Comparison of ENCODE assay signal across 1 fruit fly cellular context in the genomic region with DNA sequence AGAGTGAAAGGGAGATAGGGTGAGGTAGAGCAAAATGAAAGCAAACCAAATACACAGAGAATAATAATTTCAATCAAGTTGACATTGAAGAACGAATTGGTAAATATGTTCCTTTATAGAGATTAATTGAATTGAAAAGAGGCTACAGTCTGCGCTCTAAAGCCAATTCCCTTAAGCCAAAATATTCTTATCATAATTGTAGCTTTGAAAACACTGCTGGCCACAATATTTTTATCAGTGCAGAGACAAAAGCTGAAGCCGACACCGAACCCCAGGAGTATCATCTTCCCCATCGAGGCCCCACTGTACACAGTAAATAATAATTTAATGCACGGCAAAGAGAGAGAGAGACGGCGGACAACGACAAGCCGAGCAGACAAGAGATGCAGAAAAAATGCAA.
TF ChIP-seq lines count a peak whose summit lies in the region.

No protein-coding gene starts in this region.

TF ChIP-seq in whole organism, embryonic, 481 proteins besides CTCF, POLR2A, EP300 and RAD21 (continued from another document and continues in another):
- TF ChIP-seq CG2875 (GFP tag; optimal IDR thresholded peaks at IDR 0.05; lab: Kevin White, UChicago): no peak
- TF ChIP-seq nom (GFP tag; optimal IDR thresholded peaks at IDR 0.05; lab: Kevin White, UChicago): peak; percentile 28
- no peak for TF ChIP-seq btn (GFP tag; optimal IDR thresholded peaks at IDR 0.05; lab: Kevin White, UChicago)
- no peak for TF ChIP-seq D (optimal IDR thresholded peaks at IDR 0.05; lab: Kevin White, UChicago)
- peak; percentile 1 for TF ChIP-seq D (GFP tag; optimal IDR thresholded peaks at IDR 0.05; lab: Kevin White, UChicago)
- no peak for TF ChIP-seq CG10462 (GFP tag; optimal IDR thresholded peaks at IDR 0.05; lab: Kevin White, UChicago)
- no peak for TF ChIP-seq Trl (optimal IDR thresholded peaks at IDR 0.05; lab: Kevin White, UChicago)
- no peak for TF ChIP-seq Trl (GFP tag; optimal IDR thresholded peaks at IDR 0.05; lab: Kevin White, UChicago)
- no peak for TF ChIP-seq ATbp (GFP tag; optimal IDR thresholded peaks at IDR 0.05; lab: Kevin White, UChicago)
- TF ChIP-seq MESR4 (GFP tag; optimal IDR thresholded peaks at IDR 0.05; lab: Kevin White, UChicago): no peak
- no peak for TF ChIP-seq cwo (GFP tag; optimal IDR thresholded peaks at IDR 0.05; lab: Kevin White, UChicago)
- TF ChIP-seq so (GFP tag; IDR thresholded peaks at IDR 0.05; lab: Robert Waterston, UW): no peak
- no peak for TF ChIP-seq CG14014 (GFP tag; IDR thresholded peaks at IDR 0.05; lab: Robert Waterston, UW)
- TF ChIP-seq trem (tag; optimal IDR thresholded peaks at IDR 0.05; lab: Kevin White, UChicago): no peak
- no peak for TF ChIP-seq scrt (GFP tag; optimal IDR thresholded peaks at IDR 0.05; lab: Kevin White, UChicago)
- 0 out of 3 replicates have a peak, but pooled peaks have one; percentile 36 for TF ChIP-seq CG17361 (GFP tag; IDR thresholded peaks at IDR 0.05; lab: Robert Waterston, UW)
- TF ChIP-seq CG2129 (GFP tag; IDR thresholded peaks at IDR 0.05; lab: Robert Waterston, UW; ENCODE audit: partially characterized antibody): no peak
- no peak for TF ChIP-seq cad (GFP tag; optimal IDR thresholded peaks at IDR 0.05; lab: Kevin White, UChicago)
- no peak for TF ChIP-seq CG15269 (tag; optimal IDR thresholded peaks at IDR 0.05; lab: Kevin White, UChicago)
- TF ChIP-seq CG7745 (tag; optimal IDR thresholded peaks at IDR 0.05; lab: Kevin White, UChicago): no peak
- no peak for TF ChIP-seq dm (GFP tag; optimal IDR thresholded peaks at IDR 0.05; lab: Kevin White, UChicago)
- TF ChIP-seq Usf (GFP tag; optimal IDR thresholded peaks at IDR 0.05; lab: Kevin White, UChicago): no peak
- no peak for TF ChIP-seq CG15073 (GFP tag; optimal IDR thresholded peaks at IDR 0.05; lab: Kevin White, UChicago)
- no peak for TF ChIP-seq exex (tag; optimal IDR thresholded peaks at IDR 0.05; lab: Kevin White, UChicago)
- TF ChIP-seq CG12155 (GFP tag; optimal IDR thresholded peaks at IDR 0.05; lab: Kevin White, UChicago): no peak
- no peak for TF ChIP-seq Dbx (GFP tag; IDR thresholded peaks at IDR 0.05; lab: Robert Waterston, UW)
- no peak for TF ChIP-seq CG18764 (GFP tag; optimal IDR thresholded peaks at IDR 0.05; lab: Kevin White, UChicago)
- no peak for TF ChIP-seq eyg (GFP tag; optimal IDR thresholded peaks at IDR 0.05; lab: Kevin White, UChicago)
- TF ChIP-seq corto (GFP tag; optimal IDR thresholded peaks at IDR 0.05; lab: Kevin White, UChicago): no peak
- no peak for TF ChIP-seq Nf-YA (GFP tag; IDR thresholded peaks at IDR 0.05; lab: Robert Waterston, UW)
- TF ChIP-seq Ada2b (GFP tag; IDR thresholded peaks at IDR 0.05; lab: Robert Waterston, UW): peak; percentile 52; the same call in 1 of the 2 replicates
- TF ChIP-seq row (GFP tag; IDR thresholded peaks at IDR 0.05; lab: Robert Waterston, UW): peak; percentile 42
- TF ChIP-seq pho (GFP tag; optimal IDR thresholded peaks at IDR 0.05; lab: Kevin White, UChicago): no peak
- peak in 1 of 2 experiments; percentile 3 for TF ChIP-seq Pdp1 (GFP tag; optimal IDR thresholded peaks at IDR 0.05; lab: Kevin White, UChicago)
- TF ChIP-seq Oli (tag; optimal IDR thresholded peaks at IDR 0.05; lab: Kevin White, UChicago): peak; percentile 21
- TF ChIP-seq CG17829 (tag; optimal IDR thresholded peaks at IDR 0.05; lab: Kevin White, UChicago): peak; percentile 35
- TF ChIP-seq fd102C (GFP tag; optimal IDR thresholded peaks at IDR 0.05; lab: Kevin White, UChicago): no peak
- TF ChIP-seq CG13296 (GFP tag; optimal IDR thresholded peaks at IDR 0.05; lab: Kevin White, UChicago): no peak
- TF ChIP-seq CG12104 (GFP tag; optimal IDR thresholded peaks at IDR 0.05; lab: Kevin White, UChicago): no peak
- TF ChIP-seq gce (GFP tag; IDR thresholded peaks at IDR 0.05; lab: Robert Waterston, UW): 0 out of 3 replicates have a peak, but pooled peaks have one; percentile 24
- TF ChIP-seq HLH4C (GFP tag; IDR thresholded peaks at IDR 0.05; lab: Robert Waterston, UW; ENCODE audit: partially characterized antibody): no peak
- no peak for TF ChIP-seq hb (GFP tag; IDR thresholded peaks at IDR 0.05; lab: Robert Waterston, UW; ENCODE audit: partially characterized antibody)
- no peak for TF ChIP-seq Bdp1 (GFP tag; optimal IDR thresholded peaks at IDR 0.05; lab: Kevin White, UChicago)
- peak; percentile 28 for TF ChIP-seq Ssrp (tag; optimal IDR thresholded peaks at IDR 0.05; lab: Kevin White, UChicago)
- peak; percentile 91 for TF ChIP-seq sens (GFP tag; lab: Kevin White, UChicago)
- no peak for TF ChIP-seq Lhr (GFP tag; optimal IDR thresholded peaks at IDR 0.05; lab: Kevin White, UChicago)
- TF ChIP-seq CG12219 (GFP tag; optimal IDR thresholded peaks at IDR 0.05; lab: Kevin White, UChicago): no peak
- peak; percentile 55 for TF ChIP-seq grau (tag; optimal IDR thresholded peaks at IDR 0.05; lab: Kevin White, UChicago)
- no peak for TF ChIP-seq ham (GFP tag; IDR thresholded peaks at IDR 0.05; lab: Robert Waterston, UW)
- no peak for TF ChIP-seq CG7556 (GFP tag; optimal IDR thresholded peaks at IDR 0.05; lab: Kevin White, UChicago)
- peak; percentile 12; the same call in 1 of the 3 replicates for TF ChIP-seq Mrtf (GFP tag; IDR thresholded peaks at IDR 0.05; lab: Robert Waterston, UW)
- TF ChIP-seq Hr3 (GFP tag; optimal IDR thresholded peaks at IDR 0.05; lab: Kevin White, UChicago): no peak
- no peak for TF ChIP-seq peb (GFP tag; IDR thresholded peaks at IDR 0.05; lab: Robert Waterston, UW)
- no peak for TF ChIP-seq Fer3 (tag; optimal IDR thresholded peaks at IDR 0.05; lab: Kevin White, UChicago)
- TF ChIP-seq Asciz (GFP tag; optimal IDR thresholded peaks at IDR 0.05; lab: Kevin White, UChicago): peak; percentile 18
- TF ChIP-seq Hmr (GFP tag; optimal IDR thresholded peaks at IDR 0.05; lab: Kevin White, UChicago): no peak
- TF ChIP-seq Hr51 (GFP tag; optimal IDR thresholded peaks at IDR 0.05; lab: Kevin White, UChicago): peak in 1 of 2 experiments; percentile 42
- no peak for TF ChIP-seq CG8478 (optimal IDR thresholded peaks at IDR 0.05; lab: Kevin White, UChicago)
- TF ChIP-seq Hsf (GFP tag; optimal IDR thresholded peaks at IDR 0.05; lab: Kevin White, UChicago): peak; percentile 37
- no peak for TF ChIP-seq CG3065 (GFP tag; optimal IDR thresholded peaks at IDR 0.05; lab: Kevin White, UChicago)
- no peak; the same call in 1 of the 2 replicates for TF ChIP-seq dati (GFP tag; IDR thresholded peaks at IDR 0.05; lab: Robert Waterston, UW)
- 0 out of 2 replicates have a peak, but pooled peaks have one; percentile 9 for TF ChIP-seq CG10959 (GFP tag; IDR thresholded peaks at IDR 0.05; lab: Robert Waterston, UW)
- TF ChIP-seq Hand (GFP tag; optimal IDR thresholded peaks at IDR 0.05; lab: Kevin White, UChicago): no peak
- TF ChIP-seq prd (optimal IDR thresholded peaks at IDR 0.05; lab: Kevin White, UChicago): no peak
- peak; percentile 59; the same call in 1 of the 3 replicates for TF ChIP-seq prd (GFP tag; IDR thresholded peaks at IDR 0.05; lab: Robert Waterston, UW)
- TF ChIP-seq CG3281 (GFP tag; optimal IDR thresholded peaks at IDR 0.05; lab: Kevin White, UChicago): no peak
- no peak for TF ChIP-seq tx (GFP tag; optimal IDR thresholded peaks at IDR 0.05; lab: Kevin White, UChicago)
- peak; percentile 46 for TF ChIP-seq CG10366 (GFP tag; IDR thresholded peaks at IDR 0.05; lab: Robert Waterston, UW)
- no peak for TF ChIP-seq Side (GFP tag; optimal IDR thresholded peaks at IDR 0.05; lab: Kevin White, UChicago)
- TF ChIP-seq lbe (GFP tag; optimal IDR thresholded peaks at IDR 0.05; lab: Kevin White, UChicago): no peak
- no peak for TF ChIP-seq CkIIα-i1 (GFP tag; IDR thresholded peaks at IDR 0.05; lab: Robert Waterston, UW)
- TF ChIP-seq en (GFP tag; optimal IDR thresholded peaks at IDR 0.05; lab: Kevin White, UChicago): no peak
- TF ChIP-seq ems (GFP tag; optimal IDR thresholded peaks at IDR 0.05; lab: Kevin White, UChicago): no peak
- no peak for TF ChIP-seq CG2889 (GFP tag; IDR thresholded peaks at IDR 0.05; lab: Robert Waterston, UW)
- peak; percentile 10 for TF ChIP-seq ind (GFP tag; optimal IDR thresholded peaks at IDR 0.05; lab: Kevin White, UChicago)
- no peak for TF ChIP-seq slp2 (GFP tag; optimal IDR thresholded peaks at IDR 0.05; lab: Kevin White, UChicago)
- TF ChIP-seq E2f1 (GFP tag; IDR thresholded peaks at IDR 0.05; lab: Robert Waterston, UW): no peak
- TF ChIP-seq pita (GFP tag; optimal IDR thresholded peaks at IDR 0.05; lab: Kevin White, UChicago): no peak
- TF ChIP-seq croc (GFP tag; conservative IDR thresholded peaks at IDR 0.05; lab: Robert Waterston, UW): no peak
- TF ChIP-seq ara (GFP tag; IDR thresholded peaks at IDR 0.05; lab: Robert Waterston, UW): peak; percentile 28; the same call in 1 of the 2 replicates
- TF ChIP-seq eve (GFP tag; optimal IDR thresholded peaks at IDR 0.05; lab: Kevin White, UChicago): peak in 1 of 2 experiments; percentile 15
- TF ChIP-seq CG4424 (GFP tag; optimal IDR thresholded peaks at IDR 0.05; lab: Kevin White, UChicago): peak; percentile 44
- TF ChIP-seq PHDP (tag; optimal IDR thresholded peaks at IDR 0.05; lab: Kevin White, UChicago): no peak
- TF ChIP-seq ap (GFP tag; IDR thresholded peaks at IDR 0.05; lab: Robert Waterston, UW): no peak
- TF ChIP-seq CG42726 (GFP tag; IDR thresholded peaks at IDR 0.05; lab: Robert Waterston, UW; ENCODE audit: partially characterized antibody): no peak
- TF ChIP-seq pum (GFP tag; optimal IDR thresholded peaks at IDR 0.05; lab: Kevin White, UChicago): no peak
- TF ChIP-seq D19A (tag; optimal IDR thresholded peaks at IDR 0.05; lab: Kevin White, UChicago): peak; percentile 2
- TF ChIP-seq Dad (GFP tag; optimal IDR thresholded peaks at IDR 0.05; lab: Kevin White, UChicago): peak; percentile 11
- no peak for TF ChIP-seq Dek (tag; optimal IDR thresholded peaks at IDR 0.05; lab: Kevin White, UChicago)
- TF ChIP-seq ftz-f1 (GFP tag; optimal IDR thresholded peaks at IDR 0.05; lab: Kevin White, UChicago): no peak
- no peak for TF ChIP-seq CG8290 (GFP tag; optimal IDR thresholded peaks at IDR 0.05; lab: Kevin White, UChicago)
- no peak for TF ChIP-seq CG8290 (tag; optimal IDR thresholded peaks at IDR 0.05; lab: Kevin White, UChicago)
- no peak for TF ChIP-seq usp (GFP tag; optimal IDR thresholded peaks at IDR 0.05; lab: Kevin White, UChicago)
- TF ChIP-seq ato (GFP tag; IDR thresholded peaks at IDR 0.05; lab: Robert Waterston, UW; ENCODE audit: partially characterized antibody): no peak
- TF ChIP-seq CG2116 (GFP tag; optimal IDR thresholded peaks at IDR 0.05; lab: Kevin White, UChicago): no peak
- TF ChIP-seq Ets97D (GFP tag; optimal IDR thresholded peaks at IDR 0.05; lab: Kevin White, UChicago): no peak
- TF ChIP-seq CG12942 (GFP tag; optimal IDR thresholded peaks at IDR 0.05; lab: Kevin White, UChicago): no peak
- no peak for TF ChIP-seq Sox100B (GFP tag; optimal IDR thresholded peaks at IDR 0.05; lab: Kevin White, UChicago)
- TF ChIP-seq CG10543 (GFP tag; optimal IDR thresholded peaks at IDR 0.05; lab: Kevin White, UChicago): no peak
- TF ChIP-seq CG6272 (GFP tag; IDR thresholded peaks at IDR 0.05; lab: Robert Waterston, UW): no peak
- no peak for TF ChIP-seq CG18599 (GFP tag; optimal IDR thresholded peaks at IDR 0.05; lab: Kevin White, UChicago)
- no peak for TF ChIP-seq BtbVII (GFP tag; optimal IDR thresholded peaks at IDR 0.05; lab: Kevin White, UChicago)
- no peak for TF ChIP-seq pan (optimal IDR thresholded peaks at IDR 0.05; lab: Kevin White, UChicago)
- TF ChIP-seq pan (GFP tag; optimal IDR thresholded peaks at IDR 0.05 in 1 of 2, IDR thresholded peaks at IDR 0.05 in 1 of 2): peak in 1 of 2 experiments; percentile 40
- peak; percentile 43; the same call in 1 of the 3 replicates for TF ChIP-seq ken (GFP tag; IDR thresholded peaks at IDR 0.05; lab: Robert Waterston, UW)
- no peak for TF ChIP-seq abd-A (tag; optimal IDR thresholded peaks at IDR 0.05; lab: Kevin White, UChicago)
- TF ChIP-seq CG4730 (GFP tag; IDR thresholded peaks at IDR 0.05; lab: Robert Waterston, UW): no peak
- TF ChIP-seq Sin3A (optimal IDR thresholded peaks at IDR 0.05; lab: Kevin White, UChicago): no peak
- TF ChIP-seq Antp (GFP tag; optimal IDR thresholded peaks at IDR 0.05; lab: Kevin White, UChicago): peak; percentile 16
- TF ChIP-seq CG1233 (GFP tag; optimal IDR thresholded peaks at IDR 0.05; lab: Kevin White, UChicago): no peak
- no peak for TF ChIP-seq Lim3 (GFP tag; IDR thresholded peaks at IDR 0.05; lab: Robert Waterston, UW)
- TF ChIP-seq zfh1 (GFP tag; IDR thresholded peaks at IDR 0.05; lab: Robert Waterston, UW): 0 out of 3 replicates have a peak, but pooled peaks have one; percentile 13
- no peak for TF ChIP-seq CG1602 (GFP tag; optimal IDR thresholded peaks at IDR 0.05; lab: Kevin White, UChicago)
- TF ChIP-seq sens-2 (GFP tag; IDR thresholded peaks at IDR 0.05; lab: Robert Waterston, UW): peak; percentile 53; the same call in 1 of the 2 replicates
- no peak for TF ChIP-seq CG18011 (GFP tag; optimal IDR thresholded peaks at IDR 0.05; lab: Kevin White, UChicago)
- no peak for TF ChIP-seq CG16863 (GFP tag; optimal IDR thresholded peaks at IDR 0.05; lab: Kevin White, UChicago)
- TF ChIP-seq CG8944 (GFP tag; optimal IDR thresholded peaks at IDR 0.05; lab: Kevin White, UChicago): no peak
- TF ChIP-seq CG8924 (tag; optimal IDR thresholded peaks at IDR 0.05; lab: Kevin White, UChicago): no peak
- no peak for TF ChIP-seq CG1529 (GFP tag; optimal IDR thresholded peaks at IDR 0.05; lab: Kevin White, UChicago)
- no peak for TF ChIP-seq Myb (GFP tag; optimal IDR thresholded peaks at IDR 0.05; lab: Kevin White, UChicago)
- no peak for TF ChIP-seq onecut (GFP tag; IDR thresholded peaks at IDR 0.05; lab: Robert Waterston, UW)
- TF ChIP-seq CG32772 (GFP tag; IDR thresholded peaks at IDR 0.05; lab: Robert Waterston, UW): no peak
- TF ChIP-seq dimm (GFP tag; IDR thresholded peaks at IDR 0.05; lab: Robert Waterston, UW): no peak
- no peak for TF ChIP-seq HLHmδ (GFP tag; optimal IDR thresholded peaks at IDR 0.05; lab: Kevin White, UChicago)
- no peak for TF ChIP-seq CG10654 (GFP tag; optimal IDR thresholded peaks at IDR 0.05; lab: Kevin White, UChicago)
- TF ChIP-seq crc (GFP tag; optimal IDR thresholded peaks at IDR 0.05; lab: Kevin White, UChicago): no peak
- no peak for TF ChIP-seq CG10274 (GFP tag; optimal IDR thresholded peaks at IDR 0.05; lab: Kevin White, UChicago)
- no peak for TF ChIP-seq CG2199 (GFP tag; IDR thresholded peaks at IDR 0.05; lab: Robert Waterston, UW)
- TF ChIP-seq Bteb2 (GFP tag; optimal IDR thresholded peaks at IDR 0.05; lab: Kevin White, UChicago): no peak
- TF ChIP-seq sisA (GFP tag; IDR thresholded peaks at IDR 0.05; lab: Robert Waterston, UW): peak; percentile 50
- TF ChIP-seq da (GFP tag; optimal IDR thresholded peaks at IDR 0.05; lab: Kevin White, UChicago): no peak
- no peak for TF ChIP-seq vfl (GFP tag; optimal IDR thresholded peaks at IDR 0.05; lab: Kevin White, UChicago)
